Worm (Caenorhabditis elegans): ENCODE data around the gene best-1.

The best-1 gene

DNA sequence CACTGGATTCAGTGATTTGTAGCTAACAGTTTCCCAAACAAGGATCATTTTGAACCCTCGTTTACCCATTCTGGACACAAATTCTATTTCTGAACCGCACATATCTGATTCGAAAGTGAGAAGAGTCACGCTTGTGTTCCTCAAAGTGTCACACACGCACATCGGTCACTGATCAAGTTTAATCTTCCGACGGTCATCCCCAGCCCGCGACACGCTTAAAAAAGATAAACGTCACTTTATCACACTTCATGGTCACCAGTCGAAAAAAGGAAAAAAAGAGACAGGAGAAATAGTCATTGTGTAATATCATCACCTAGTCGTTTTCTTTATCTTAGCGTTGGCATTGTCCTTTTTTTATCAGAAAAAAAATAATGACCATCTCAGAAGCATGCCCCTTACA lies 31.9 kb downstream of the best-1 start:
- TF ChIP-seq hnd-1 (tag; optimal IDR thresholded peaks at IDR 0.05) = no peak
- no peak for TF ChIP-seq ceh-13 (GFP tag; optimal IDR thresholded peaks at IDR 0.05)
- TF ChIP-seq tra-4 (tag; optimal IDR thresholded peaks at IDR 0.05) = no peak
- no peak for TF ChIP-seq hmbx-1 (tag; optimal IDR thresholded peaks at IDR 0.05)
- TF ChIP-seq B0310.2 (tag; optimal IDR thresholded peaks at IDR 0.05) = no peak
- no peak for TF ChIP-seq ceh-36 (tag; optimal IDR thresholded peaks at IDR 0.05)
- no peak for TF ChIP-seq ama-1 (optimal IDR thresholded peaks at IDR 0.05)
- TF ChIP-seq pes-1 (GFP tag; IDR thresholded peaks at IDR 0.05) = no peak
- no peak for TF ChIP-seq aly-1 (tag; optimal IDR thresholded peaks at IDR 0.05)
- no peak for TF ChIP-seq flt-1 (GFP tag; IDR thresholded peaks at IDR 0.05)
- TF ChIP-seq F13C5.2 (tag; optimal IDR thresholded peaks at IDR 0.05) = no peak

- TF ChIP-seq aly-1 (tag; optimal IDR thresholded peaks at IDR 0.05) (no peak), tbx-37 (GFP tag; conservative IDR thresholded peaks at IDR 0.05) (no peak), hmg-4 (GFP tag; optimal IDR thresholded peaks at IDR 0.05) (no peak), ama-1 (optimal IDR thresholded peaks at IDR 0.05) (no peak), pes-1 (GFP tag; IDR thresholded peaks at IDR 0.05) (no peak), ceh-13 (GFP tag; optimal IDR thresholded peaks at IDR 0.05) (no peak), tra-4 (tag; optimal IDR thresholded peaks at IDR 0.05) (no peak), B0310.2 (tag; optimal IDR thresholded peaks at IDR 0.05) (no peak), flt-1 (GFP tag; IDR thresholded peaks at IDR 0.05) (no peak), sea-1 (GFP tag; conservative IDR thresholded peaks at IDR 0.05) (no peak), F13C5.2 (tag; optimal IDR thresholded peaks at IDR 0.05) (no peak)
Observed at ce11 chrIV:13076620-13077019, 33.0 kb downstream of the best-1 start, which contains the start of gene C39E9.7. Gene C39E9.7 (minus strand): TSS chrIV:13076720.

DNA sequence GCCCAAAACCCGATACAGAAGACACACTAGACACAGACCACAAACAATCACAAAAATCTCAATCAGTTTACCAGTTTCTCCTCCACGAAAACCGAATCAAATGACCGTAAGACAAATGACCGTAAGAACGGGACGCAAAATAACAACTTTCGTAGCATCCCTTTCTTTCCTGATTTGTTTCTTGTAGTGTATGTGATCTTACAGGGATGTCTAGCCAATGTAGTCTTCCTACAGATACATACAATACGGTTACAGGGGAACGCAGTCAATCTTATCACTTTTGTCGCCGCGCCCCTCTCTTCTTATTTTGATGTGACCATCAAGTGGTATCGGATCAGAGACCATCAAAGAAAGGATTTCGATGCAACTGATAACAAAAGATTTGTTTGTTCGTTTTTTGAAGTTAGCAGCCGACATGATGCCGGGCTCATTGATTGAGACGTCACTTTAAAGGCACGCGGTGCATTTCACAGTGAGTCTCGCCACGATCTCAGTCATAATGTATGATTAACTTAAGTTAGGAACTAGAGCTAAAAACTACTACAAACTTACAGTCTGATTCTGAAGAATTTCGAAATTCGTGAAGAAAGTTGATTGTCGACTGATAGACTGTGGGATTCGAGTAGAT lies 33.8 kb downstream of the best-1 start:
- no peak for TF ChIP-seq ceh-36 (tag; optimal IDR thresholded peaks at IDR 0.05)
- TF ChIP-seq hmg-4 (GFP tag; optimal IDR thresholded peaks at IDR 0.05) = no peak
- TF ChIP-seq F13C5.2 (tag; optimal IDR thresholded peaks at IDR 0.05) = no peak

DNA sequence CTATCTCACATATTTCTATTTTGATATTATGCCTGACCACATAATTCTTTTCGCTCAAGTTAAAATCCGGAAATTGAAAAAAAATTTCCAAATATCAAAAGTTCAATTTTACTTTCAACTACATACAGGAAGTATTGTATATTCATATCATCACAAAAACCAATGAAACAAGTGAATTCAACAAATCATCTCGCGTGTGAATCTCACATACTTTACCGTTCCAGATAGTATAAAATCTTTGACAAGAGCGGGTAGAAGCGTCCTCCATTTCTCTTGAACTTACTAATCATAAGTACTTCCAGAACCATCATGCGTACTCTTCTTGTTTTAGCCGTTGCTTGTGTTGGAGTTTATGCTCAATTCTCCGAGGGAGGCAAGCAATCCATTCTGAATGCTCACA lies 38.1 kb downstream of the best-1 start, which contains the start of gene scl-8:
TSS of gene scl-8 (plus strand) at position 301 of the 400 bp plus-strand sequence.
- TF ChIP-seq ets-7 (tag; optimal IDR thresholded peaks at IDR 0.05) = no peak
- TF ChIP-seq ceh-36 (tag; optimal IDR thresholded peaks at IDR 0.05) = no peak
- no peak for TF ChIP-seq aly-1 (tag; optimal IDR thresholded peaks at IDR 0.05)
- no peak for TF ChIP-seq F13C5.2 (tag; optimal IDR thresholded peaks at IDR 0.05)
- no peak for TF ChIP-seq ceh-13 (GFP tag; optimal IDR thresholded peaks at IDR 0.05)

DNA sequence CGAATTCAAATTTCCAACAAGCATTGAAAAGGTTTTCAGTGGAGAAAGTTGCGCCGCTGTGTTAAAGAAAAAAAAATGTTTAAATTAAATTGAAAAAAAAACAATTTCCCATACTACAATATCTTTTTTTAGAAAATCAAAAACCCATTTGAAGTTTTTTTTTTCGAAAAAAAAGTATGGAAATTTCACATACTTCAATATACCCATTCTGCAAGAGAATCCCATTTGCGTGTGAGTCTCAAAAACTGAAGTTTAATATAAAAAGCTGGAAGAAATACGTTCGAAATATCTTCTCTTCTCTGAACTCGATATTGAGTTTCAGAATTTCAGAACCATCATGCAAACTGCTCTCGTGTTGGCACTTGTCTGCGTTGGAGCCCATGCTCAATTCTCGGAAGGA lies 39.4 kb downstream of the best-1 start, which contains the start of gene scl-7:
TSS of gene scl-7 (plus strand) at position 301 of the 400 bp plus-strand sequence.
- TF ChIP-seq hmbx-1 (tag; optimal IDR thresholded peaks at IDR 0.05) (no peak), F13C5.2 (tag; optimal IDR thresholded peaks at IDR 0.05) (no peak), tbx-37 (GFP tag; conservative IDR thresholded peaks at IDR 0.05) (no peak), tbx-11 (GFP tag; IDR thresholded peaks at IDR 0.05) (no peak), hmg-4 (GFP tag; optimal IDR thresholded peaks at IDR 0.05) (no peak), scrt-1 (GFP tag; IDR thresholded peaks at IDR 0.05) (no peak), ets-7 (tag; optimal IDR thresholded peaks at IDR 0.05) (no peak), flt-1 (GFP tag; IDR thresholded peaks at IDR 0.05) (no peak), B0310.2 (tag; optimal IDR thresholded peaks at IDR 0.05) (no peak), ceh-13 (GFP tag; optimal IDR thresholded peaks at IDR 0.05) (no peak), tra-4 (tag; optimal IDR thresholded peaks at IDR 0.05) (no peak), pes-1 (GFP tag; IDR thresholded peaks at IDR 0.05) (no peak), sea-1 (GFP tag; conservative IDR thresholded peaks at IDR 0.05) (no peak), aly-1 (tag; optimal IDR thresholded peaks at IDR 0.05) (no peak), hnd-1 (tag; optimal IDR thresholded peaks at IDR 0.05) (no peak), ceh-36 (tag; optimal IDR thresholded peaks at IDR 0.05) (no peak), ama-1 (optimal IDR thresholded peaks at IDR 0.05) (no peak)

DNA sequence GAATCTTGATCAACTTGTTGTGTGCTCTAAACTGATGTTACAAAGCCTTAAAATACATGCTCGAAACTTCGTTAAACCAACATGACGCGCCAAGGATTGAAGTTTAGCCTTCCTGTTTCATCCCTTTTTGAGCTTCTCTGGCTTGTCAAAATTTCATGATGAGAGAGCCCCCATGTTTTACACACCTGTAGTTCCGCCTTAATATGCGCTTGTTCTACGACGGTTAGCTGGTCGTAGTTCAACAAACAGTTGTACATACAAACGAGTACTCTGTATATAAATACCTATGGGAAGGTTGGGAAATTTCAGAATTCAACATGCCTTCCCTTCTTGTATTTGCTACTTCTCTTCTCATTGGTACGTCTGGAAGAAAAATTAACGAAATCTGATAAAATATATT lies 41.1 kb downstream of the best-1 start, which contains the start of gene scl-6:
TSS of gene scl-6 (plus strand) at position 301 of the 400 bp plus-strand sequence.
- TF ChIP-seq aly-1 (tag; optimal IDR thresholded peaks at IDR 0.05) (no peak), flt-1 (GFP tag; IDR thresholded peaks at IDR 0.05) (no peak), pes-1 (GFP tag; IDR thresholded peaks at IDR 0.05) (no peak), tbx-37 (GFP tag; conservative IDR thresholded peaks at IDR 0.05) (no peak), ceh-36 (tag; optimal IDR thresholded peaks at IDR 0.05) (no peak), B0310.2 (tag; optimal IDR thresholded peaks at IDR 0.05) (no peak), hmg-4 (GFP tag; optimal IDR thresholded peaks at IDR 0.05) (no peak), ama-1 (optimal IDR thresholded peaks at IDR 0.05) (no peak), tra-4 (tag; optimal IDR thresholded peaks at IDR 0.05) (no peak), tbx-11 (GFP tag; IDR thresholded peaks at IDR 0.05) (no peak), scrt-1 (GFP tag; IDR thresholded peaks at IDR 0.05) (no peak), ceh-13 (GFP tag; optimal IDR thresholded peaks at IDR 0.05) (no peak), hmbx-1 (tag; optimal IDR thresholded peaks at IDR 0.05) (no peak), sea-1 (GFP tag; conservative IDR thresholded peaks at IDR 0.05) (no peak), F13C5.2 (tag; optimal IDR thresholded peaks at IDR 0.05) (no peak), ets-7 (tag; optimal IDR thresholded peaks at IDR 0.05) (no peak), hnd-1 (tag; optimal IDR thresholded peaks at IDR 0.05) (no peak)

DNA sequence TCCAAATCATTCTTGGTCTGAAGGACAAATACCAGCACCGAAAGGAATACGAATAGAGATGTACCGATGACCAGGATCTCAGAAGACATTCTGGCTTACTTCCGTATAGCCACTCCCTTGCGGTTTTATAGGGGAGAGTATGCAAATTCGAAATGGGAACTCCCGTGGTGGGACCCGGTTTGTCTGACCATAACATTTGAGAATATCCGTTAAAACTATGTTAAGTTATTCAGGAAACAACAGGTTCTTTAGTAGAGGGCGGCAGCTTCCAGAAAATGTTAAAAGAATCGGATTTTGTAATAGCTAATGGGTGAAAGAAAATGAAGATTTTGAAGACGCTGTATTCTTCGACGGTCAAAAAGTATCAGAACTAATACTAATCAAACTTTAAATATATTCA lies 42.4 kb downstream of the best-1 start, which contains the start of gene col-131:
TSS of gene col-131 (minus strand) at position 101 of the 400 bp plus-strand sequence.
- no peak for TF ChIP-seq ceh-36 (tag; optimal IDR thresholded peaks at IDR 0.05)
- no peak for TF ChIP-seq ceh-13 (GFP tag; optimal IDR thresholded peaks at IDR 0.05)
- TF ChIP-seq sea-1 (GFP tag; conservative IDR thresholded peaks at IDR 0.05) = no peak
- TF ChIP-seq B0310.2 (tag; optimal IDR thresholded peaks at IDR 0.05) = no peak
- TF ChIP-seq hmbx-1 (tag; optimal IDR thresholded peaks at IDR 0.05) = no peak
- TF ChIP-seq flt-1 (GFP tag; IDR thresholded peaks at IDR 0.05) = no peak
- TF ChIP-seq ets-7 (tag; optimal IDR thresholded peaks at IDR 0.05) = no peak
- no peak for TF ChIP-seq tbx-11 (GFP tag; IDR thresholded peaks at IDR 0.05)
- no peak for TF ChIP-seq tra-4 (tag; optimal IDR thresholded peaks at IDR 0.05)

All from whole organism, early embryonic.